Worm (Caenorhabditis elegans): Measurements from ENCODE around the gene unc-58.

DNA sequence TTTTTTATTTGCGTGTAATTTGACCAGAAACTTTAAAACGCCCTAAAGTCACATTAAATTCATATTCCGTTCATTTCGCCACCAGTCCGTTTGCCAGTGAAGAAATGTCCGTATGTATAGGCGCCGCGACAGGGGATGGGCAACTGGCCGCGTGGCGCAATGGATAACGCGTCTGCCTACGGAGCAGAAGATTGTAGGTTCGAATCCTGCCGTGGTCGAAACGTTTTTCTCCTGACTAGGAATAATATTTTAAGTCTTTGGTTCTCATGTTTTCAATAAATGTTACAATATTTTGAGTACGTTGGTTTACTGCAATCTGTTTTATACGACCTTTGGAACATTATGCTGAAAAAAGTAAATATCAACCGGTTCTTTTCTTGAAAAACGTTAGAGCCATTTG is 12.0 kb upstream of the unc-58 start:
- peak; percentile 25 for TF ChIP-seq fkh-10 (GFP tag; optimal IDR thresholded peaks at IDR 0.05)
- peak; percentile 84 for TF ChIP-seq hmg-1.1 (GFP tag; IDR thresholded peaks at IDR 0.05)
- TF ChIP-seq nhr-6 (tag; optimal IDR thresholded peaks at IDR 0.05) = peak; percentile 5
- TF ChIP-seq ZK546.5 (tag; optimal IDR thresholded peaks at IDR 0.05) = no peak
- peak; percentile 47 for TF ChIP-seq nhr-11 (tag; optimal IDR thresholded peaks at IDR 0.05)

Data from whole organism, L4 larva.